Fruit fly (Drosophila melanogaster): ENCODE results near the gene kek3.

The kek3 gene

DNA sequence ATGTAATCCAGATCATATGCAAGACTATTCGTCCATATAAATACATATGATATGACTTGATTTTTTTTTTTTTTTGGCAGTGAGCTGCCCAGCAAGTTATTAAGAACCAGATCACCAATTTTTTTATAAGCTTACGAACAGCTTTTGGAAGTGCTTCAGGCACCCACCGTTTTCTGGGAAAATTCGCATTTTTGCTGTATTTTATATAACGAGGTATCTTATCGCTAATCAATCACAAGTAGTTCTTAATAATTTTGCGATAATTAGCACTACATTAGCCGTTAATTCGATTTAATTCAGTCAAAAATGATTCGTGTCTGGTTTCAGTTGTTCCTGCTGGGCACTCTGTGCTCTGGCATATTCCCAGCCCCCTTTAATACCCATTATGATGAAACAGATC lies 75.9 kb downstream of the kek3 start, which contains the start of gene CG7631:
Gene CG7631, plus strand, starts transcription at position 301 of the 400 bp plus-strand sequence.
- no peak for TF ChIP-seq insv (optimal IDR thresholded peaks at IDR 0.05)

DNA sequence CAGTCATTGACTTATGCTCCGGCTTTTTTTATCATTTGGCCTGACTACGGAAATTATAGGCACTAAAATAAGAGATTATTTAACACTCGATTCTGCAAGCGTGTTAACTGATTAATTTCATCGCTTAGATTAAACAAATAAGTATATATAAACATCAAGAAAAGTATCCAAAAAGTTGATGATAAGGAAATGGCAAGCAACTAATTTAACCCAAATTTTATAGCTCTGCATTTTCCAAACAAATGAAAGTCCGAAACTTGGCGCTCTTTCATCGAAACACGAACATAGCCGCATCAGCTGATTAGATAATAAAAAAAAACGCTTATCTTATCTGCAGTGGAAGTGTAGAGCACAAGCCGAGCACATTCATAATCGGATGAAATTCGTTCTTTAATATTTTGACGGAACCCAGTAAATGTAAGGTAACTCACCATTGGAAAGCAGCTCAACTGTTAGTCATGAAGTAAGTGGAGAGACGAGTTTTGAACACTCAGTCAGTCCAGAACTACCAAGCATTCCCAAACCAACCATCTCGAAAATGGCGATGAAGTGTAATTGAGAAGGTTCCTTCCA lies 77.2 kb downstream of the kek3 start, which contains the start of gene CG18480:
Gene CG18480, plus strand, starts transcription at position 407 of the 573 bp plus-strand sequence.
- TF ChIP-seq insv (optimal IDR thresholded peaks at IDR 0.05), result no peak
- TF ChIP-seq h (optimal IDR thresholded peaks at IDR 0.05), result no peak
- no peak for TF ChIP-seq Myc (optimal IDR thresholded peaks at IDR 0.05)
- no peak for TF ChIP-seq psq (optimal IDR thresholded peaks at IDR 0.05)
- TF ChIP-seq ttk (optimal IDR thresholded peaks at IDR 0.05), result no peak
- TF ChIP-seq Sin3A (optimal IDR thresholded peaks at IDR 0.05), result no peak
